Fruit fly (Drosophila melanogaster) whole organism, embryonic: ENCODE measurements around the gene TotM.

Experiments
- CG1792 ChIP-seq: fragments of 200-800 bp; sonication (Bioruptor generic); optimal IDR thresholded peaks from 2 replicates; lab custom pipeline; 2016; ENCODE audit warnings: missing biosample characterization, missing genetic modification characterization
- CG1832 ChIP-seq: fragments of 200-800 bp; sonication (Bioruptor generic); optimal IDR thresholded peaks from 2 replicates; lab custom pipeline; 2017; ENCODE audit warnings: missing biosample characterization, mild to moderate bottlenecking, missing genetic modification characterization, inconsistent platforms
- CG2678 ChIP-seq: fragments of 200-800 bp; sonication (Bioruptor generic); optimal IDR thresholded peaks from 3 replicates; lab custom pipeline; 2019; ENCODE audit warnings: missing biosample characterization, mild to moderate bottlenecking, missing genetic modification characterization, moderate library complexity
- CG2889 ChIP-seq: fragments of 200-800 bp; sonication (Bioruptor generic); IDR thresholded peaks from 3 replicates; pipeline ENCODE4 v1.3.6; 2022; ENCODE audit warnings: missing biosample characterization, missing genetic modification characterization
- CG34224 ChIP-seq: fragments of 200-800 bp; sonication (Bioruptor generic); IDR thresholded peaks from 3 replicates; pipeline ENCODE4 v1.3.6; 2022; ENCODE audit warnings: missing biosample characterization, missing genetic modification characterization; ENCODE audit not compliant: partially characterized antibody
- CG4730 ChIP-seq: fragments of 200-800 bp; sonication (Bioruptor generic); IDR thresholded peaks from 2 replicates; pipeline ENCODE4 v1.3.6; 2022; ENCODE audit warnings: missing biosample characterization, missing genetic modification characterization
- CG6813 ChIP-seq: fragments of 200-800 bp; sonication (Bioruptor generic); optimal IDR thresholded peaks from 2 replicates; lab custom pipeline; 2017; ENCODE audit warnings: missing biosample characterization, missing genetic modification characterization, mild to moderate bottlenecking, moderate library complexity, missing genetic modification reagents
- CG7271 ChIP-seq: fragments of 200-800 bp; sonication (Bioruptor generic); optimal IDR thresholded peaks from 2 replicates; lab custom pipeline; 2018; ENCODE audit warnings: missing biosample characterization, mild to moderate bottlenecking, missing genetic modification characterization, moderate library complexity
- CkIIα-i1 ChIP-seq: fragments of 200-800 bp; sonication (Bioruptor generic); IDR thresholded peaks from 2 replicates; pipeline ENCODE4 v1.3.6; 2022; ENCODE audit warnings: missing biosample characterization, missing genetic modification characterization
- Fer3 ChIP-seq: fragments of 200-800 bp; sonication (Bioruptor generic); optimal IDR thresholded peaks from 2 replicates; lab custom pipeline; 2018; ENCODE audit warnings: missing biosample characterization, mild to moderate bottlenecking, missing genetic modification characterization, moderate library complexity
- Gug ChIP-seq: fragments of 200-800 bp; sonication (Bioruptor generic); IDR thresholded peaks from 4 replicates; pipeline ENCODE4 v1.3.6; 2022; ENCODE audit warnings: missing biosample characterization, missing genetic modification characterization
- HmgZ ChIP-seq: fragments of 200-800 bp; sonication (Bioruptor generic); optimal IDR thresholded peaks from 2 replicates; lab custom pipeline; 2018; ENCODE audit warnings: missing biosample characterization, mild to moderate bottlenecking, missing genetic modification characterization
- Mad ChIP-seq: fragments of 200-800 bp; sonication (Bioruptor generic); optimal IDR thresholded peaks from 2 replicates; lab custom pipeline; 2016; ENCODE audit warnings: missing biosample characterization, missing genetic modification characterization
- NC2β ChIP-seq: fragments of 200-800 bp; sonication (Bioruptor generic); optimal IDR thresholded peaks from 2 replicates; lab custom pipeline; 2016; ENCODE audit warnings: missing biosample characterization, missing genetic modification characterization
- Nf-YA ChIP-seq: fragments of 200-800 bp; sonication (Bioruptor generic); IDR thresholded peaks from 2 replicates; pipeline ENCODE4 v1.3.6; 2022; ENCODE audit warnings: missing biosample characterization, missing genetic modification characterization
- Pdp1 ChIP-seq, 2 experiments: fragments of 200-800 bp; sonication (Bioruptor generic); optimal IDR thresholded peaks; 3 replicates each; lab custom pipeline; 2016; ENCODE audit warnings: missing biosample characterization in 2 of 2, missing genetic modification characterization in 2 of 2, mild to moderate bottlenecking in 1 of 2, moderate library complexity in 1 of 2
- Ravus ChIP-seq: fragments of 200-800 bp; sonication (Bioruptor generic); IDR thresholded peaks from 2 replicates; pipeline ENCODE4 v1.3.6; 2022; ENCODE audit warnings: missing biosample characterization, missing genetic modification characterization
- Taf1 ChIP-seq: fragments of 200-800 bp; sonication (Bioruptor generic); IDR thresholded peaks from 2 replicates; pipeline ENCODE4 v1.3.6; 2022; ENCODE audit warnings: missing biosample characterization, missing genetic modification characterization
- Xrp1 ChIP-seq: fragments of 200-800 bp; sonication (Bioruptor generic); IDR thresholded peaks from 2 replicates; pipeline ENCODE4 v1.3.6; 2022; ENCODE audit warnings: missing biosample characterization, missing genetic modification characterization
- YL-1 ChIP-seq: fragments of 200-800 bp; sonication (Bioruptor generic); optimal IDR thresholded peaks from 3 replicates; lab custom pipeline; 2017; ENCODE audit warnings: missing biosample characterization, mild to moderate bottlenecking, missing genetic modification characterization
- br ChIP-seq: fragments of >200 bp; optimal IDR thresholded peaks from 2 replicates; lab custom pipeline; 2017
- bsh ChIP-seq, 2 experiments: fragments of 200-800 bp; sonication (Bioruptor generic); optimal IDR thresholded peaks; 2 replicates each; lab custom pipeline; 2017 to 2018; ENCODE audit warnings: mild to moderate bottlenecking in 2 of 2, missing biosample characterization in 2 of 2, missing genetic modification characterization in 2 of 2, moderate library complexity in 1 of 2
- chn ChIP-seq: fragments of 200-800 bp; sonication (Bioruptor generic); optimal IDR thresholded peaks from 2 replicates; lab custom pipeline; 2016; ENCODE audit warnings: missing biosample characterization, missing genetic modification characterization
- ci ChIP-seq: fragments of 200-800 bp; sonication (Bioruptor generic); IDR thresholded peaks from 3 replicates; pipeline ENCODE4 v1.3.6; 2022; ENCODE audit warnings: missing biosample characterization, missing genetic modification characterization
- croc ChIP-seq: fragments of 200-800 bp; sonication (Bioruptor generic); conservative IDR thresholded peaks from 3 replicates; pipeline ENCODE4 v1.3.6; 2022; ENCODE audit warnings: missing biosample characterization, missing genetic modification characterization
- crol ChIP-seq: fragments of 200-800 bp; sonication (Bioruptor generic); IDR thresholded peaks from 2 replicates; pipeline ENCODE4 v1.3.6; 2022; ENCODE audit warnings: missing biosample characterization, missing genetic modification characterization
- crp ChIP-seq, 2 experiments: fragments of 200-800 bp; sonication (Bioruptor generic); optimal IDR thresholded peaks; 2 replicates in 1 of 2; 3 replicates in 1 of 2; lab custom pipeline; 2017; ENCODE audit warnings: missing biosample characterization in 2 of 2, missing genetic modification characterization in 2 of 2, mild to moderate bottlenecking in 1 of 2, moderate library complexity in 1 of 2
- dan ChIP-seq: fragments of 200-800 bp; sonication (Bioruptor generic); IDR thresholded peaks from 2 replicates; pipeline ENCODE4 v1.3.6; 2022; ENCODE audit warnings: missing biosample characterization, missing genetic modification characterization
- gcm ChIP-seq: fragments of 200-800 bp; sonication (Bioruptor generic); optimal IDR thresholded peaks from 2 replicates; lab custom pipeline; 2019; ENCODE audit warnings: missing biosample characterization, mild to moderate bottlenecking, missing genetic modification characterization, moderate library complexity
- gcm2 ChIP-seq: fragments of 200-800 bp; sonication (Bioruptor generic); optimal IDR thresholded peaks from 2 replicates; lab custom pipeline; 2016; ENCODE audit warnings: missing biosample characterization, missing genetic modification characterization
- h ChIP-seq: fragments of >200 bp; optimal IDR thresholded peaks from 2 replicates; lab custom pipeline; 2017
- ham ChIP-seq: fragments of 200-800 bp; sonication (Bioruptor generic); IDR thresholded peaks from 2 replicates; pipeline ENCODE4 v1.3.6; 2022; ENCODE audit warnings: missing biosample characterization, missing genetic modification characterization
- hb ChIP-seq: fragments of 200-800 bp; sonication (Bioruptor generic); IDR thresholded peaks from 3 replicates; pipeline ENCODE4 v1.3.6; 2022; ENCODE audit warnings: missing biosample characterization, missing genetic modification characterization; ENCODE audit not compliant: partially characterized antibody
- ind ChIP-seq: fragments of 200-800 bp; sonication (Bioruptor generic); optimal IDR thresholded peaks from 3 replicates; lab custom pipeline; 2016; ENCODE audit warnings: missing biosample characterization, missing genetic modification characterization
- insv ChIP-seq, 2 experiments: fragments of 200-800 bp; sonication (Bioruptor generic); optimal IDR thresholded peaks; 3 replicates each; lab custom pipeline; 2016 to 2018; ENCODE audit warnings: missing biosample characterization in 2 of 2, missing genetic modification characterization in 2 of 2
- jing ChIP-seq: fragments of 200-800 bp; sonication (Bioruptor generic); optimal IDR thresholded peaks from 2 replicates; lab custom pipeline; 2018; ENCODE audit warnings: missing biosample characterization, mild to moderate bottlenecking, missing genetic modification characterization
- kay ChIP-seq: fragments of 200-800 bp; sonication (Bioruptor generic); optimal IDR thresholded peaks from 2 replicates; lab custom pipeline; 2016; ENCODE audit warnings: missing biosample characterization, missing genetic modification characterization
- luna ChIP-seq: fragments of 200-800 bp; sonication (Bioruptor generic); optimal IDR thresholded peaks from 2 replicates; lab custom pipeline; 2016; ENCODE audit warnings: missing biosample characterization, missing genetic modification characterization
- nau ChIP-seq: fragments of 200-800 bp; sonication (Bioruptor generic); optimal IDR thresholded peaks from 3 replicates; lab custom pipeline; 2017; ENCODE audit warnings: missing biosample characterization, mild to moderate bottlenecking, missing genetic modification characterization, missing genetic modification reagents
- pfk ChIP-seq: fragments of 200-800 bp; sonication (Bioruptor generic); optimal IDR thresholded peaks from 2 replicates; lab custom pipeline; 2018; ENCODE audit warnings: missing biosample characterization, mild to moderate bottlenecking, missing genetic modification characterization, moderate library complexity
- psq ChIP-seq: fragments of 200-800 bp; sonication (Bioruptor generic); optimal IDR thresholded peaks from 2 replicates; lab custom pipeline; 2017; ENCODE audit warnings: missing biosample characterization, missing genetic modification characterization
- repo ChIP-seq: fragments of 200-800 bp; sonication (Bioruptor generic); optimal IDR thresholded peaks from 2 replicates; lab custom pipeline; 2016; ENCODE audit warnings: missing biosample characterization, missing genetic modification characterization
- salm ChIP-seq: fragments of 200-800 bp; sonication (Bioruptor generic); optimal IDR thresholded peaks from 2 replicates; lab custom pipeline; 2018; ENCODE audit warnings: missing biosample characterization, mild to moderate bottlenecking, missing genetic modification characterization
- sd ChIP-seq: fragments of 200-800 bp; sonication (Bioruptor generic); optimal IDR thresholded peaks from 3 replicates; lab custom pipeline; 2018; ENCODE audit warnings: missing biosample characterization, mild to moderate bottlenecking, missing genetic modification characterization, moderate library complexity
- slp2 ChIP-seq: fragments of 200-800 bp; sonication (Bioruptor generic); optimal IDR thresholded peaks from 2 replicates; lab custom pipeline; 2016; ENCODE audit warnings: missing biosample characterization, missing genetic modification characterization
- so ChIP-seq: fragments of 200-800 bp; sonication (Bioruptor generic); IDR thresholded peaks from 3 replicates; pipeline ENCODE4 v1.3.6; 2022; ENCODE audit warnings: missing biosample characterization, missing genetic modification characterization
- tna ChIP-seq: fragments of 200-800 bp; sonication (Bioruptor generic); IDR thresholded peaks from 2 replicates; pipeline ENCODE4 v1.3.6; 2022; ENCODE audit warnings: missing biosample characterization, missing genetic modification characterization; ENCODE audit not compliant: partially characterized antibody
- vfl ChIP-seq: fragments of 200-800 bp; sonication (Bioruptor generic); optimal IDR thresholded peaks from 2 replicates; lab custom pipeline; 2016; ENCODE audit warnings: missing biosample characterization, missing genetic modification characterization
- zfh2 ChIP-seq: fragments of 200-800 bp; sonication (Bioruptor generic); optimal IDR thresholded peaks from 2 replicates; lab custom pipeline; 2016; ENCODE audit warnings: missing biosample characterization, missing genetic modification characterization

Gene TotM

DNA sequence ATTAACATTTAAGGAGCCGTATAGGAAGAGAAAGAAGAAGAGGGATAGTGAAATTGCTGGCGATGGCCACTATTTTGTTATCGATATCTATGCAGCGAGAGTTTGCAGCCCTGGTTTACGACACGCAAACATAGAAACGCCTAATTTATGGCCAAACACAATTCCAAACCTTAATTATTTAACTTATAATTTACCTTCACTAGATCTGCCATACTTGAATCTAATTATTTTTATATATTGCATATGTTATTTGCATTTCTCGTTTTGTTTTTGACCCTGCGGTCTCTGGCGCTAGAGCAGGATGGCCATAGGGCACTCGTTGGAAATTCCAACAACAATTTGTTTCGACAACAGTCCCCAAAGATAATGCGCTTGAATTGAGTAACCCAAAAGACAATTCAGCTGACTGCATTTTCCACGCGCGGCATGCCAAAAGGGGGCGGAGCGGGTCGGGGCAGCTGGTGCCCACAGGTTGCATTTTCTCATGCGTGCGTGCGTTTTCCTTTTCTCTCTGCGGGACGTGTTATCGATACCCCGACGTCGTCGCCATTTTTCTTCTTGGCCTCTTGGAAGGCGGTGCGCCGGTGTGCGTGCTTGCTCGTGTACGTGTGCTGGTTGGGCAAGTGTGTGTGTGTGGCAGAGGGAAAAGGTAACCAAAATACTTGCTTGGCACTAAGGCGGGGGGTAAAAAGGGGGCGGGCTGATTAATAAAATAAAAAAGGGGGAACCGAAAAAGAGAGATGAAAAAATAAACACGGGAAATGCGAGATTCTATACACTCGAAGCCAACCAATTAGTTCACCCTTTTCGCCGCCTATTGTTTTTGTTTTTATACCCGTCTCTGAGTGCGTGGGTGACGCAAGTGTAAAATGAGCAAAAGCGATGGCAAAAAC, 4.5 kb upstream of the TotM start (continued):
- TF ChIP-seq dan (GFP tag; lab: Robert Waterston, UW) (no peak), salm (tag; lab: Kevin White, UChicago) (no peak), zfh2 (GFP tag; lab: Kevin White, UChicago) (no peak), bsh (GFP tag; optimal IDR thresholded peaks at IDR 0.05; lab: Kevin White, UChicago) (peak; percentile 6 to 8), ind (GFP tag; lab: Kevin White, UChicago) (peak; percentile 53), psq (GFP tag; lab: Kevin White, UChicago) (peak; percentile 49), insv (GFP tag; optimal IDR thresholded peaks at IDR 0.05; lab: Kevin White, UChicago) (peak in 1 of 2 experiments; percentile 19), HmgZ (tag; lab: Kevin White, UChicago) (peak; percentile 2), kay (GFP tag; lab: Kevin White, UChicago) (no peak), YL-1 (peak; percentile 85), sd (peak; percentile 68), NC2β (GFP tag; lab: Kevin White, UChicago) (no peak), gcm (no peak), h (lab: Kevin White, UChicago) (no peak), chn (GFP tag; lab: Kevin White, UChicago) (peak; percentile 48), ham (GFP tag; lab: Robert Waterston, UW) (no peak), luna (GFP tag; lab: Kevin White, UChicago) (no peak), pfk (no peak), Taf1 (peak; percentile 70), CG1792 (GFP tag; lab: Kevin White, UChicago) (no peak), Nf-YA (peak; percentile 60; the same call in 1 of the 2 replicates), tna (GFP tag; lab: Robert Waterston, UW) (peak; percentile 61), croc (GFP tag; lab: Robert Waterston, UW) (no peak), hb (GFP tag; lab: Robert Waterston, UW) (no peak), CG2678 (tag; lab: Kevin White, UChicago) (no peak), br (no peak), CG7271 (tag; lab: Kevin White, UChicago) (no peak), Ravus (GFP tag; lab: Robert Waterston, UW) (no peak), ci (peak; percentile 59; the same call in 2 of the 3 replicates), CG2889 (GFP tag; lab: Robert Waterston, UW) (no peak), gcm2 (no peak), Xrp1 (GFP tag; lab: Robert Waterston, UW) (peak; percentile 55; the same call in 1 of the 2 replicates), crp (GFP tag; optimal IDR thresholded peaks at IDR 0.05; lab: Kevin White, UChicago) (peak in 1 of 2 experiments; percentile 39), jing (GFP tag; lab: Kevin White, UChicago) (no peak), crol (GFP tag; lab: Robert Waterston, UW) (peak; percentile 97), CG4730 (peak; percentile 42), Pdp1 (GFP tag; optimal IDR thresholded peaks at IDR 0.05; lab: Kevin White, UChicago) (peak; percentile 56 to 59), CkIIα-i1 (GFP tag; lab: Robert Waterston, UW) (no peak), so (peak; percentile 82), Fer3 (tag; lab: Kevin White, UChicago) (no peak), Mad (GFP tag; lab: Kevin White, UChicago) (peak; percentile 16), CG1832 (GFP tag; lab: Kevin White, UChicago) (peak; percentile 57), slp2 (no peak), CG6813 (GFP tag; lab: Kevin White, UChicago) (peak; percentile 67), nau (GFP tag; lab: Kevin White, UChicago) (no peak), CG34224 (GFP tag; lab: Robert Waterston, UW) (peak; percentile 65; the same call in 2 of the 3 replicates), Gug (GFP tag; lab: Robert Waterston, UW) (peak; percentile 71; the same call in 3 of the 4 replicates), repo (GFP tag; lab: Kevin White, UChicago) (no peak), vfl (GFP tag; lab: Kevin White, UChicago) (peak; percentile 40)
